Fruit fly (Drosophila melanogaster): ENCODE results near the gene CG17129.
A peak's percentile ranks its signal among the peaks of the same experiment; 100 is the strongest.

Gene CG17129

dm6 chr3L:640324-640974, 39.7 kb downstream of the CG17129 start (continued):
- TF ChIP-seq dmrt11E (tag; optimal IDR thresholded peaks at IDR 0.05) (peak; percentile 95), eve (GFP tag; optimal IDR thresholded peaks at IDR 0.05) (peak; percentile 54 to 96), tio (GFP tag; optimal IDR thresholded peaks at IDR 0.05) (peak; percentile 82), CG5180 (GFP tag; optimal IDR thresholded peaks at IDR 0.05) (peak; percentile 75), schlank (tag; optimal IDR thresholded peaks at IDR 0.05) (peak; percentile 29), CG8089 (GFP tag; optimal IDR thresholded peaks at IDR 0.05) (peak; percentile 80), CG7556 (GFP tag; optimal IDR thresholded peaks at IDR 0.05) (peak; percentile 88), CG10274 (GFP tag; optimal IDR thresholded peaks at IDR 0.05) (no peak), dan (GFP tag; IDR thresholded peaks at IDR 0.05) (no peak; the same call in 1 of the 2 replicates), CG4617 (GFP tag; optimal IDR thresholded peaks at IDR 0.05; ENCODE audit: borderline replicate concordance) (peak; percentile 40), Lhr (GFP tag; optimal IDR thresholded peaks at IDR 0.05) (peak; percentile 69), CG5245 (GFP tag; optimal IDR thresholded peaks at IDR 0.05) (peak; percentile 79), wdn (GFP tag; IDR thresholded peaks at IDR 0.05) (0 out of 2 replicates have a peak, but pooled peaks have one; percentile 41), HmgZ (tag; optimal IDR thresholded peaks at IDR 0.05) (peak; percentile 51), seq (GFP tag; IDR thresholded peaks at IDR 0.05) (peak; percentile 71), CG32767 (GFP tag; IDR thresholded peaks at IDR 0.05) (peak; percentile 74), CG2678 (tag; optimal IDR thresholded peaks at IDR 0.05) (peak; percentile 87), kni (GFP tag; optimal IDR thresholded peaks at IDR 0.05) (peak; percentile 86), TFAM (GFP tag; optimal IDR thresholded peaks at IDR 0.05) (peak; percentile 76), CG12219 (GFP tag; optimal IDR thresholded peaks at IDR 0.05) (peak; percentile 77), croc (GFP tag; conservative IDR thresholded peaks at IDR 0.05) (peak; percentile 76), bcd (GFP tag; optimal IDR thresholded peaks at IDR 0.05) (peak; percentile 80), CG13123 (GFP tag; optimal IDR thresholded peaks at IDR 0.05) (peak; percentile 65), CG10543 (GFP tag; optimal IDR thresholded peaks at IDR 0.05) (peak; percentile 54), Asciz (GFP tag; optimal IDR thresholded peaks at IDR 0.05) (peak; percentile 88), hbn (GFP tag; IDR thresholded peaks at IDR 0.05; ENCODE audit: partially characterized antibody) (no peak), kah (GFP tag; optimal IDR thresholded peaks at IDR 0.05) (peak; percentile 44), gsb (GFP tag; IDR thresholded peaks at IDR 0.05) (peak; percentile 59), stwl (tag; optimal IDR thresholded peaks at IDR 0.05) (peak; percentile 52), CG33557 (GFP tag; optimal IDR thresholded peaks at IDR 0.05) (peak; percentile 93), CG1832 (GFP tag; optimal IDR thresholded peaks at IDR 0.05) (peak; percentile 88), bigmax (GFP tag; optimal IDR thresholded peaks at IDR 0.05) (no peak), caup (GFP tag; optimal IDR thresholded peaks at IDR 0.05; ENCODE audit: severe bottlenecking) (peak; percentile 73), Chrac-16 (GFP tag; optimal IDR thresholded peaks at IDR 0.05) (peak; percentile 87), zfh2 (GFP tag; optimal IDR thresholded peaks at IDR 0.05) (peak; percentile 54), CG7745 (tag; optimal IDR thresholded peaks at IDR 0.05) (peak; percentile 54), sisA (GFP tag; IDR thresholded peaks at IDR 0.05) (peak; percentile 76), tup (GFP tag; optimal IDR thresholded peaks at IDR 0.05) (peak; percentile 18), CG1529 (GFP tag; optimal IDR thresholded peaks at IDR 0.05) (peak; percentile 78), nerfin-2 (GFP tag; IDR thresholded peaks at IDR 0.05; ENCODE audit: partially characterized antibody) (no peak), pnt (GFP tag; optimal IDR thresholded peaks at IDR 0.05) (peak; percentile 84), CG14965 (GFP tag; optimal IDR thresholded peaks at IDR 0.05; ENCODE audit: borderline replicate concordance) (peak; percentile 71), wor (GFP tag; IDR thresholded peaks at IDR 0.05) (peak; percentile 57), en (GFP tag; optimal IDR thresholded peaks at IDR 0.05) (peak; percentile 74), CG18599 (GFP tag; optimal IDR thresholded peaks at IDR 0.05) (peak; percentile 84), h (optimal IDR thresholded peaks at IDR 0.05) (no peak), CG6854 (GFP tag; optimal IDR thresholded peaks at IDR 0.05) (peak; percentile 39), Atf3 (GFP tag; optimal IDR thresholded peaks at IDR 0.05) (peak; percentile 87), onecut (GFP tag; IDR thresholded peaks at IDR 0.05) (peak; percentile 75)
